Fruit fly (Drosophila melanogaster): ENCODE results near the gene CG3982.

Gene CG3982

DNA sequence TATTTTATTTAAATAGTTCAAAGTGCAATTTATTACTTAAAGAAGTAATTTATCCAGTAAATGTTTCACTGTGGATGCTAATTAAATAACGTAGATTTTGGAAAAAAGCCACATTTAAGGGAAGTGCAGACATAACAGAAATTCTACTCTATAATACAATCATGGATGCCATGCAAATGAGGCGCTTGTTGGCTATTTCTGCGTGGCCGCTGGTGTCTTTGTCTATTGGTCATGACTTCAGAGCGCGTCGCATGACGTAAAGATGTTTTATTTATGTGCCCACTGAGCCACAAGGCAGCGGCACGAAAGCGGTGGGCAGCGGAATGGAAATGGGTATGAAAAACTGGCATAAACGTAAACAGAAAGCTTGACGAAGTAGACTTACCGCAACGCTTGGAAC is 8.7 kb upstream of the CG3982 start (continued):
- TF ChIP-seq CG10147 (GFP tag; optimal IDR thresholded peaks at IDR 0.05) (no peak), ranshi (GFP tag; IDR thresholded peaks at IDR 0.05) (no peak), cato (GFP tag; optimal IDR thresholded peaks at IDR 0.05; ENCODE audit: borderline replicate concordance) (no peak), Pdp1 (GFP tag; optimal IDR thresholded peaks at IDR 0.05) (peak in 1 of 2 experiments; percentile 73), CG12219 (GFP tag; optimal IDR thresholded peaks at IDR 0.05) (peak; percentile 32), sr (GFP tag; IDR thresholded peaks at IDR 0.05) (peak; percentile 19; the same call in 1 of the 3 replicates), CG11696 (GFP tag; IDR thresholded peaks at IDR 0.05) (peak; percentile 82), Drgx (GFP tag; IDR thresholded peaks at IDR 0.05) (peak; percentile 25; the same call in 1 of the 2 replicates), Atf3 (GFP tag; optimal IDR thresholded peaks at IDR 0.05) (no peak), lov (optimal IDR thresholded peaks at IDR 0.05) (no peak), lov (GFP tag; IDR thresholded peaks at IDR 0.05) (no peak), sisA (GFP tag; IDR thresholded peaks at IDR 0.05) (no peak), Oli (tag; optimal IDR thresholded peaks at IDR 0.05) (peak; percentile 21), CG30403 (GFP tag; optimal IDR thresholded peaks at IDR 0.05) (peak; percentile 29), Scr (GFP tag; IDR thresholded peaks at IDR 0.05; ENCODE audit: partially characterized antibody) (no peak), H2.0 (GFP tag; IDR thresholded peaks at IDR 0.05) (no peak), lab (GFP tag; optimal IDR thresholded peaks at IDR 0.05) (peak; percentile 40), CG11695 (GFP tag; IDR thresholded peaks at IDR 0.05) (peak; percentile 24; the same call in 1 of the 3 replicates), dmrt99B (tag; optimal IDR thresholded peaks at IDR 0.05) (peak; percentile 26), lmd (GFP tag; IDR thresholded peaks at IDR 0.05) (peak; percentile 18; the same call in 1 of the 2 replicates), Meics (GFP tag; optimal IDR thresholded peaks at IDR 0.05) (no peak), sens (GFP tag) (peak; percentile 61), CG13624 (GFP tag; optimal IDR thresholded peaks at IDR 0.05) (no peak), pan (optimal IDR thresholded peaks at IDR 0.05) (no peak), pan (GFP tag; optimal IDR thresholded peaks at IDR 0.05 in 1 of 2, IDR thresholded peaks at IDR 0.05 in 1 of 2) (peak in 1 of 2 experiments; percentile 24), Stat92E (GFP tag; optimal IDR thresholded peaks at IDR 0.05) (no peak), Sox102F (GFP tag; optimal IDR thresholded peaks at IDR 0.05) (peak; percentile 32), CG2120 (GFP tag; optimal IDR thresholded peaks at IDR 0.05) (no peak), tin (GFP tag; optimal IDR thresholded peaks at IDR 0.05) (peak; percentile 25), CG15601 (tag; optimal IDR thresholded peaks at IDR 0.05) (peak; percentile 10), gem (tag; optimal IDR thresholded peaks at IDR 0.05) (peak; percentile 47), CG2712 (tag; optimal IDR thresholded peaks at IDR 0.05) (peak; percentile 22), Bdp1 (GFP tag; optimal IDR thresholded peaks at IDR 0.05) (no peak), unpg (GFP tag; optimal IDR thresholded peaks at IDR 0.05) (peak; percentile 18), ken (GFP tag; IDR thresholded peaks at IDR 0.05) (0 out of 3 replicates have a peak, but pooled peaks have one; percentile 17), Dref (GFP tag; IDR thresholded peaks at IDR 0.05) (no peak), CG2678 (tag; optimal IDR thresholded peaks at IDR 0.05) (peak; percentile 32), sqz (GFP tag; optimal IDR thresholded peaks at IDR 0.05) (no peak), so (GFP tag; IDR thresholded peaks at IDR 0.05) (no peak), CG14441 (GFP tag; IDR thresholded peaks at IDR 0.05) (peak; percentile 26; the same call in 1 of the 2 replicates), Sox100B (GFP tag; optimal IDR thresholded peaks at IDR 0.05) (peak; percentile 42), CG17385 (GFP tag; optimal IDR thresholded peaks at IDR 0.05) (peak; percentile 20), stc (GFP tag; IDR thresholded peaks at IDR 0.05) (peak; percentile 17; the same call in 1 of the 2 replicates), grau (tag; optimal IDR thresholded peaks at IDR 0.05) (peak; percentile 35), CG10979 (tag; optimal IDR thresholded peaks at IDR 0.05) (peak; percentile 12), CG4328 (GFP tag; optimal IDR thresholded peaks at IDR 0.05) (peak; percentile 32), br (optimal IDR thresholded peaks at IDR 0.05) (no peak), nmo (GFP tag; optimal IDR thresholded peaks at IDR 0.05) (peak; percentile 16), CG32532 (GFP tag; IDR thresholded peaks at IDR 0.05) (peak; percentile 16; the same call in 1 of the 2 replicates), Myb (GFP tag; optimal IDR thresholded peaks at IDR 0.05) (no peak), CG11504 (tag; optimal IDR thresholded peaks at IDR 0.05) (peak; percentile 48)

All from whole organism, embryonic.